Worm (Caenorhabditis elegans): ENCODE results near the gene col-43.

ce11 chrV:8050059-8050677, 543 bp downstream of the col-43 start:
- no peak for TF ChIP-seq B0310.2 (tag; optimal IDR thresholded peaks at IDR 0.05)
- TF ChIP-seq sea-1 (GFP tag; conservative IDR thresholded peaks at IDR 0.05): no peak
- TF ChIP-seq flt-1 (GFP tag; IDR thresholded peaks at IDR 0.05): no peak
- TF ChIP-seq ama-1 (optimal IDR thresholded peaks at IDR 0.05): no peak
- no peak for TF ChIP-seq ets-7 (tag; optimal IDR thresholded peaks at IDR 0.05)
- no peak for TF ChIP-seq F13C5.2 (tag; optimal IDR thresholded peaks at IDR 0.05)
- no peak for TF ChIP-seq tbx-37 (GFP tag; conservative IDR thresholded peaks at IDR 0.05)
